Fruit fly (Drosophila melanogaster) Kc167 (cell line): ENCODE results near the gene CG14717.

Experiments
- Myc ChIP-seq: fragments of >200 bp; optimal IDR thresholded peaks from 2 replicates; lab custom pipeline; 2017; ENCODE audit warnings: missing external identifiers
- Sin3A ChIP-seq: fragments of >200 bp; optimal IDR thresholded peaks from 2 replicates; lab custom pipeline; 2018; ENCODE audit warnings: missing external identifiers
- h ChIP-seq: fragments of >200 bp; optimal IDR thresholded peaks from 3 replicates; lab custom pipeline; 2018; ENCODE audit warnings: missing external identifiers
- insv ChIP-seq: fragments of >200 bp; optimal IDR thresholded peaks from 3 replicates; lab custom pipeline; 2018; ENCODE audit warnings: missing external identifiers
- psq ChIP-seq: fragments of >200 bp; optimal IDR thresholded peaks from 2 replicates; lab custom pipeline; 2017; ENCODE audit warnings: missing external identifiers
- ttk ChIP-seq: sonication (Bioruptor generic); optimal IDR thresholded peaks from 2 replicates; lab custom pipeline; 2017; ENCODE audit warnings: missing external identifiers

The CG14717 gene

dm6 chr3R:11688055-11688454 is 8.3 kb upstream of the CG14717 start, which contains the start of gene CG6834:
CG6834 (minus strand) TSS chr3R:11688133.
- TF ChIP-seq Myc (no peak), insv (no peak), psq (lab: Kevin White, UChicago) (no peak), h (lab: Kevin White, UChicago) (no peak), Sin3A (lab: Kevin White, UChicago) (no peak), ttk (lab: Kevin White, UChicago) (no peak)

- TF ChIP-seq ttk (lab: Kevin White, UChicago): no peak
- TF ChIP-seq Myc: no peak
- no peak for TF ChIP-seq h (lab: Kevin White, UChicago)
- TF ChIP-seq insv: no peak
- TF ChIP-seq Sin3A (lab: Kevin White, UChicago): no peak
- TF ChIP-seq psq (lab: Kevin White, UChicago): no peak
These were observed 6.4 kb upstream of the CG14717 start, which contains the start of gene CG6908 for dm6 chr3R:11689900-11690299. CG6908 (minus strand) TSS chr3R:11690051.

- TF ChIP-seq Myc (no peak), ttk (lab: Kevin White, UChicago) (no peak), h (lab: Kevin White, UChicago) (no peak), insv (no peak), psq (lab: Kevin White, UChicago) (no peak), Sin3A (lab: Kevin White, UChicago) (no peak)
These were observed 5.3 kb upstream of the CG14717 start for dm6 chr3R:11690857-11691471.

- TF ChIP-seq psq (lab: Kevin White, UChicago) (no peak), Sin3A (lab: Kevin White, UChicago) (no peak), ttk (lab: Kevin White, UChicago) (no peak), h (lab: Kevin White, UChicago) (no peak), insv (no peak), Myc (no peak)
These were observed 4.6 kb upstream of the CG14717 start, which contains the start of gene CG18765 for dm6 chr3R:11691747-11692146. CG18765 (minus strand) TSS chr3R:11691799.

dm6 chr3R:11692504-11692903 is 3.8 kb upstream of the CG14717 start:
- no peak for TF ChIP-seq ttk (lab: Kevin White, UChicago)
- TF ChIP-seq h (lab: Kevin White, UChicago): no peak
- no peak for TF ChIP-seq psq (lab: Kevin White, UChicago)
- TF ChIP-seq Myc: no peak
- TF ChIP-seq Sin3A (lab: Kevin White, UChicago): no peak
- TF ChIP-seq insv: no peak

- no peak for TF ChIP-seq Myc
- no peak for TF ChIP-seq psq (lab: Kevin White, UChicago)
- TF ChIP-seq insv: no peak
- TF ChIP-seq Sin3A (lab: Kevin White, UChicago): no peak
- no peak for TF ChIP-seq ttk (lab: Kevin White, UChicago)
- TF ChIP-seq h (lab: Kevin White, UChicago): no peak
These were observed 1.7 kb upstream of the CG14717 start, which contains the start of gene Fer3 for dm6 chr3R:11694311-11695305. Fer3 (minus strand) TSS chr3R:11694311.

dm6 chr3R:11700314-11700713 is 4.0 kb downstream of the CG14717 start, which contains the start of gene CG14718:
CG14718 (plus strand) TSS chr3R:11700614.
- no peak for TF ChIP-seq Sin3A (lab: Kevin White, UChicago)
- TF ChIP-seq insv: no peak
- TF ChIP-seq Myc: no peak
- TF ChIP-seq psq (lab: Kevin White, UChicago): no peak
- TF ChIP-seq h (lab: Kevin White, UChicago): no peak
- TF ChIP-seq ttk (lab: Kevin White, UChicago): no peak

- TF ChIP-seq Myc: no peak
- TF ChIP-seq ttk (lab: Kevin White, UChicago): no peak
- TF ChIP-seq h (lab: Kevin White, UChicago): no peak
- TF ChIP-seq psq (lab: Kevin White, UChicago): no peak
- TF ChIP-seq insv: no peak
- no peak for TF ChIP-seq Sin3A (lab: Kevin White, UChicago)
These were observed 7.4 kb downstream of the CG14717 start, which contains the start of gene I-t for dm6 chr3R:11703730-11704129. I-t (plus strand) TSS chr3R:11704030.

dm6 chr3R:11711376-11711775 is 15.1 kb downstream of the CG14717 start, which contains the start of gene CG14720:
CG14720 (plus strand) TSS chr3R:11711676.
- no peak for TF ChIP-seq h (lab: Kevin White, UChicago)
- TF ChIP-seq psq (lab: Kevin White, UChicago): no peak
- TF ChIP-seq Sin3A (lab: Kevin White, UChicago): no peak

dm6 chr3R:11721593-11721992 is 25.3 kb downstream of the CG14717 start, which contains the start of gene CG12594:
CG12594 (plus strand) TSS chr3R:11721734.
- TF ChIP-seq psq (lab: Kevin White, UChicago) (no peak), insv (no peak), h (lab: Kevin White, UChicago) (no peak), Myc (no peak), Sin3A (lab: Kevin White, UChicago) (no peak), ttk (lab: Kevin White, UChicago) (no peak)

- no peak for TF ChIP-seq ttk (lab: Kevin White, UChicago)
- no peak for TF ChIP-seq insv
- TF ChIP-seq h (lab: Kevin White, UChicago): no peak
- TF ChIP-seq Sin3A (lab: Kevin White, UChicago): no peak
- no peak for TF ChIP-seq psq (lab: Kevin White, UChicago)
- TF ChIP-seq Myc: no peak
These were observed 39.0 kb downstream of the CG14717 start, which contains the start of gene CG14721 for dm6 chr3R:11735337-11735736. CG14721 (plus strand) TSS chr3R:11735447.
